Fruit fly (Drosophila melanogaster): ENCODE data around the gene CG42780.

CG42780 gene

DNA sequence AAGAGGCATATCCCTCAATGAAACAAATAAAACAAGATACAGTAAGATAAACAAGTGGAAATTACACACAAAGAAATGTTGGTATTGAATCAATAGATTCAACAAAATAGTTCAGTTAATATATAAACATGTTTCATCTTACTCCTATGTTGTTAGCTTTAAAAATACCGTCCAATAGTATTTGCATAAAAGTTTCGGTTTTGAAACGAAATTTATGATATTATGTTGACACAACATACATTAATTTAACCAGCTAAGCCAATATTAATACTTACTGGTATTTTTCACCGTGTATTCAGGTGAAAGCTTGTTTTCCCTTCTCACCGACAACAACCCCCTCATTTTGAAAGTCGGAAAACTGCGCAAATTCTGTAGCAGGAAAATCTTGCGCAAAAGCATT lies 6.5 kb upstream of the CG42780 start (continued):
- TF ChIP-seq CG34224 (GFP tag; IDR thresholded peaks at IDR 0.05; ENCODE audit: partially characterized antibody) (no peak), CG12769 (tag; optimal IDR thresholded peaks at IDR 0.05) (peak; percentile 76), CG15011 (GFP tag; optimal IDR thresholded peaks at IDR 0.05) (peak; percentile 35), B-H1 (GFP tag; IDR thresholded peaks at IDR 0.05) (peak; percentile 38; the same call in 1 of the 3 replicates), CG30403 (GFP tag; optimal IDR thresholded peaks at IDR 0.05) (peak; percentile 61), Chrac-16 (GFP tag; optimal IDR thresholded peaks at IDR 0.05) (peak; percentile 27), Hr51 (GFP tag; optimal IDR thresholded peaks at IDR 0.05) (peak; percentile 33 to 78), hth (optimal IDR thresholded peaks at IDR 0.05) (no peak), bsh (GFP tag; optimal IDR thresholded peaks at IDR 0.05) (peak in 1 of 2 experiments; percentile 70), sima (GFP tag; optimal IDR thresholded peaks at IDR 0.05) (no peak), CG12659 (GFP tag; optimal IDR thresholded peaks at IDR 0.05) (peak; percentile 69), CG18011 (GFP tag; optimal IDR thresholded peaks at IDR 0.05) (peak; percentile 16), CG17385 (GFP tag; optimal IDR thresholded peaks at IDR 0.05) (peak; percentile 69), bcd (GFP tag; optimal IDR thresholded peaks at IDR 0.05) (peak; percentile 34), CG16779 (GFP tag; IDR thresholded peaks at IDR 0.05) (no peak), CG12391 (tag; optimal IDR thresholded peaks at IDR 0.05) (peak; percentile 68), lbe (GFP tag; optimal IDR thresholded peaks at IDR 0.05) (no peak), ac (GFP tag; optimal IDR thresholded peaks at IDR 0.05) (no peak), ranshi (GFP tag; IDR thresholded peaks at IDR 0.05) (peak; percentile 36; the same call in 1 of the 2 replicates), CG31388 (GFP tag; optimal IDR thresholded peaks at IDR 0.05) (no peak), phol (tag; optimal IDR thresholded peaks at IDR 0.05) (peak; percentile 64), CG14710 (tag; optimal IDR thresholded peaks at IDR 0.05) (peak; percentile 60), Jarid2 (GFP tag; optimal IDR thresholded peaks at IDR 0.05) (peak; percentile 39), pfk (GFP tag; optimal IDR thresholded peaks at IDR 0.05) (no peak), CG8388 (GFP tag; optimal IDR thresholded peaks at IDR 0.05) (peak; percentile 60), D19A (tag; optimal IDR thresholded peaks at IDR 0.05) (peak; percentile 58), CG6175 (GFP tag; IDR thresholded peaks at IDR 0.05) (no peak), Dek (tag; optimal IDR thresholded peaks at IDR 0.05) (peak; percentile 41), CG1529 (GFP tag; optimal IDR thresholded peaks at IDR 0.05) (peak; percentile 48), CG12942 (GFP tag; optimal IDR thresholded peaks at IDR 0.05) (peak; percentile 40), Lpt (GFP tag; optimal IDR thresholded peaks at IDR 0.05) (no peak), CG8359 (GFP tag; optimal IDR thresholded peaks at IDR 0.05; ENCODE audit: borderline replicate concordance) (peak; percentile 19), pita (GFP tag; optimal IDR thresholded peaks at IDR 0.05) (no peak), CG17802 (tag; optimal IDR thresholded peaks at IDR 0.05) (no peak), CG2875 (GFP tag; optimal IDR thresholded peaks at IDR 0.05) (peak; percentile 63), oc (tag; optimal IDR thresholded peaks at IDR 0.05) (peak; percentile 76), klu (GFP tag; IDR thresholded peaks at IDR 0.05) (peak; percentile 36; the same call in 1 of the 2 replicates), CG2129 (GFP tag; IDR thresholded peaks at IDR 0.05; ENCODE audit: partially characterized antibody) (no peak), Elba2 (GFP tag; optimal IDR thresholded peaks at IDR 0.05) (no peak), Abd-B (GFP tag; optimal IDR thresholded peaks at IDR 0.05) (peak; percentile 56), zfh2 (GFP tag; optimal IDR thresholded peaks at IDR 0.05) (peak; percentile 8), Hmx (GFP tag; optimal IDR thresholded peaks at IDR 0.05) (no peak), NfI (GFP tag; optimal IDR thresholded peaks at IDR 0.05) (peak; percentile 49), CG14050 (GFP tag; IDR thresholded peaks at IDR 0.05) (no peak), nmo (GFP tag; optimal IDR thresholded peaks at IDR 0.05) (peak; percentile 62), CG10267 (tag; optimal IDR thresholded peaks at IDR 0.05) (peak; percentile 51), bigmax (GFP tag; optimal IDR thresholded peaks at IDR 0.05) (no peak), dysf (GFP tag; IDR thresholded peaks at IDR 0.05) (peak; percentile 67), CG1603 (tag; optimal IDR thresholded peaks at IDR 0.05) (peak; percentile 75), CG11456 (GFP tag; IDR thresholded peaks at IDR 0.05) (0 out of 3 replicates have a peak, but pooled peaks have one; percentile 58)
